Worm (Caenorhabditis elegans) whole organism, L2 larva: Measurements from ENCODE around the gene T11F9.22.
"Not testable (repeated sequence)": the region's sequence is repeated elsewhere in the genome, so short reads cannot be mapped to it uniquely, and the experiment has no call there.

ENCODE experiments used
- C34F6.9 ChIP-seq: fragments of 150-350 bp; optimal IDR thresholded peaks from 2 replicates; lab custom pipeline; 2014; ENCODE audit warnings: missing biosample characterization, missing genetic modification characterization
- F13H6.1 ChIP-seq: sonication (generic microtip); optimal IDR thresholded peaks from 2 replicates; lab custom pipeline; 2016; ENCODE audit warnings: missing genetic modification characterization, missing compliant biosample characterization
- R02D3.7 ChIP-seq: fragments of 150-350 bp; optimal IDR thresholded peaks from 2 replicates; lab custom pipeline; 2014; ENCODE audit warnings: missing biosample characterization, missing genetic modification characterization
- ZK546.5 ChIP-seq: sonication (generic microtip); optimal IDR thresholded peaks from 2 replicates; lab custom pipeline; 2017; ENCODE audit warnings: missing biosample characterization, missing genetic modification characterization
- aly-2 ChIP-seq: fragments of 150-350 bp; optimal IDR thresholded peaks from 2 replicates; lab custom pipeline; 2014; ENCODE audit warnings: missing biosample characterization, missing genetic modification characterization
- blmp-1 ChIP-seq: sonication (generic microtip); optimal IDR thresholded peaks from 2 replicates; lab custom pipeline; 2017; ENCODE audit warnings: missing genetic modification characterization, mild to moderate bottlenecking, missing compliant biosample characterization, antibody characterized with exemption, moderate library complexity; ENCODE audit not compliant: insufficient read depth
- ceh-16 ChIP-seq: fragments of 150-350 bp; optimal IDR thresholded peaks from 2 replicates; lab custom pipeline; 2014; ENCODE audit warnings: missing biosample characterization, missing genetic modification characterization
- ceh-82 ChIP-seq: fragments of 150-350 bp; optimal IDR thresholded peaks from 2 replicates; lab custom pipeline; 2014; ENCODE audit warnings: missing biosample characterization, missing genetic modification characterization
- crh-2 ChIP-seq: sonication (generic microtip); optimal IDR thresholded peaks from 2 replicates; lab custom pipeline; 2017; ENCODE audit warnings: missing biosample characterization, missing genetic modification characterization
- dmd-4 ChIP-seq: sonication (generic microtip); optimal IDR thresholded peaks from 2 replicates; lab custom pipeline; 2017; ENCODE audit warnings: missing biosample characterization, missing genetic modification characterization
- elt-3 ChIP-seq: sonication (generic microtip); optimal IDR thresholded peaks from 2 replicates; lab custom pipeline; 2017; ENCODE audit warnings: missing biosample characterization, missing genetic modification characterization
- fos-1 ChIP-seq: fragments of 150-350 bp; optimal IDR thresholded peaks from 2 replicates; lab custom pipeline; 2014; ENCODE audit warnings: missing biosample characterization, missing genetic modification characterization
- gmeb-1 ChIP-seq: fragments of 150-350 bp; optimal IDR thresholded peaks from 2 replicates; lab custom pipeline; 2014; ENCODE audit warnings: missing biosample characterization, missing genetic modification characterization
- lin-11 ChIP-seq: fragments of 150-350 bp; sonication (generic microtip); optimal IDR thresholded peaks from 2 replicates; lab custom pipeline; 2014; ENCODE audit warnings: missing biosample characterization, missing genetic modification characterization, inconsistent platforms, mixed read lengths
- lin-13 ChIP-seq: fragments of 150-350 bp; optimal IDR thresholded peaks from 2 replicates; lab custom pipeline; 2014; ENCODE audit warnings: missing biosample characterization, missing genetic modification reagents, missing genetic modification characterization
- lin-39 ChIP-seq: fragments of 150-350 bp; optimal IDR thresholded peaks from 2 replicates; lab custom pipeline; 2014; ENCODE audit warnings: missing biosample characterization, missing genetic modification reagents, missing genetic modification characterization
- lsy-2 ChIP-seq, 2 experiments: fragments of 150-350 bp in 1 of 2; sonication (generic microtip) in 1 of 2; optimal IDR thresholded peaks; 2 replicates each; lab custom pipeline; 2014 to 2017; ENCODE audit warnings: missing biosample characterization in 2 of 2, missing genetic modification characterization in 2 of 2
- mdl-1 ChIP-seq, 2 experiments: fragments of 150-350 bp in 1 of 2; sonication (generic microtip) in 1 of 2; optimal IDR thresholded peaks; 2 replicates each; lab custom pipeline; 2017; ENCODE audit warnings: missing biosample characterization in 2 of 2, missing genetic modification characterization in 2 of 2
- nhr-10 ChIP-seq: sonication (generic microtip); optimal IDR thresholded peaks from 2 replicates; lab custom pipeline; 2017; ENCODE audit warnings: missing biosample characterization, missing genetic modification characterization
- nhr-12 ChIP-seq: fragments of 150-350 bp; optimal IDR thresholded peaks from 2 replicates; lab custom pipeline; 2014; ENCODE audit warnings: missing biosample characterization, missing genetic modification characterization
- nhr-129 ChIP-seq: fragments of 150-350 bp; optimal IDR thresholded peaks from 2 replicates; lab custom pipeline; 2014; ENCODE audit warnings: missing biosample characterization, missing genetic modification characterization
- nhr-21 ChIP-seq: fragments of 150-350 bp; optimal IDR thresholded peaks from 2 replicates; lab custom pipeline; 2014; ENCODE audit warnings: missing biosample characterization, missing genetic modification characterization
- nhr-25 ChIP-seq: fragments of 150-350 bp; sonication (generic microtip); optimal IDR thresholded peaks from 3 replicates; lab custom pipeline; 2014; ENCODE audit warnings: missing biosample characterization, missing genetic modification characterization
- nhr-6 ChIP-seq: fragments of 150-350 bp; optimal IDR thresholded peaks from 2 replicates; lab custom pipeline; 2014; ENCODE audit warnings: missing biosample characterization, missing genetic modification characterization
- sem-4 ChIP-seq: fragments of 150-350 bp; optimal IDR thresholded peaks from 2 replicates; lab custom pipeline; 2014; ENCODE audit warnings: missing biosample characterization, missing genetic modification reagents, missing genetic modification characterization
- skn-1 ChIP-seq: sonication (generic microtip); optimal IDR thresholded peaks from 2 replicates; lab custom pipeline; 2017; ENCODE audit warnings: missing biosample characterization, missing genetic modification characterization
- sma-3 ChIP-seq: sonication (generic microtip); optimal IDR thresholded peaks from 2 replicates; lab custom pipeline; 2016; ENCODE audit warnings: missing genetic modification reagents, missing genetic modification characterization, missing compliant biosample characterization
- sma-9 ChIP-seq, 2 experiments: fragments of 150-350 bp in 1 of 2; sonication (generic microtip) in 1 of 2; optimal IDR thresholded peaks; 2 replicates each; lab custom pipeline; 2014 to 2016; ENCODE audit warnings: missing genetic modification characterization in 2 of 2, mild to moderate bottlenecking in 1 of 2, missing biosample characterization in 1 of 2, missing compliant biosample characterization in 1 of 2, missing genetic modification reagents in 1 of 2, moderate library complexity in 1 of 2
- snpc-4 ChIP-seq: fragments of 150-350 bp; optimal IDR thresholded peaks from 2 replicates; lab custom pipeline; 2014; ENCODE audit warnings: missing biosample characterization, missing genetic modification characterization
- unc-55 ChIP-seq: fragments of 150-350 bp; sonication (generic microtip); optimal IDR thresholded peaks from 3 replicates; lab custom pipeline; 2014; ENCODE audit warnings: missing biosample characterization, missing genetic modification reagents, missing genetic modification characterization
- unc-62 ChIP-seq: fragments of 150-350 bp; optimal IDR thresholded peaks from 2 replicates; lab custom pipeline; 2014; ENCODE audit warnings: missing biosample characterization, missing genetic modification reagents, missing genetic modification characterization
- zag-1 ChIP-seq: fragments of 150-350 bp; optimal IDR thresholded peaks from 2 replicates; lab custom pipeline; 2014; ENCODE audit warnings: missing biosample characterization, missing genetic modification characterization
- ztf-11 ChIP-seq: sonication (generic microtip); optimal IDR thresholded peaks from 2 replicates; lab custom pipeline; 2017; ENCODE audit warnings: missing biosample characterization, missing genetic modification characterization

T11F9.22 gene

ce11 chrV:11504853-11505397, 25.4 kb downstream of the T11F9.22 start, which contains the start of the genes C55A6.1 and C55A6.10:
C55A6.1 (minus strand) TSS chrV:11504968.
C55A6.10 (plus strand) TSS chrV:11505347.
- TF ChIP-seq lin-11 (tag; lab: Kevin White, UChicago), result peak; percentile 70
- peak; percentile 10 for TF ChIP-seq blmp-1 (tag; lab: Kevin White, UChicago)
- peak; percentile 40 for TF ChIP-seq nhr-21 (tag; lab: Kevin White, UChicago)
- TF ChIP-seq nhr-129 (tag; lab: Kevin White, UChicago), result peak; percentile 54
- peak; percentile 25 for TF ChIP-seq fos-1 (tag; lab: Kevin White, UChicago)
- peak; percentile 74 for TF ChIP-seq nhr-25 (tag; lab: Kevin White, UChicago)
- peak; percentile 18 for TF ChIP-seq nhr-6 (tag; lab: Kevin White, UChicago)
- peak; percentile 83 for TF ChIP-seq sma-3 (GFP tag; lab: Kevin White, UChicago)
- peak; percentile 63 for TF ChIP-seq C34F6.9
- peak; percentile 2 for TF ChIP-seq zag-1 (tag; lab: Kevin White, UChicago)
- peak; percentile 66 for TF ChIP-seq unc-55 (GFP tag; lab: Kevin White, UChicago)
- TF ChIP-seq lin-13 (GFP tag; lab: Kevin White, UChicago), result peak; percentile 69
- peak in 1 of 2 experiments; percentile 8 for TF ChIP-seq mdl-1 (tag; optimal IDR thresholded peaks at IDR 0.05; lab: Kevin White, UChicago)
- peak; percentile 46 for TF ChIP-seq sem-4
- peak; percentile 69 for TF ChIP-seq sma-9 (GFP tag; optimal IDR thresholded peaks at IDR 0.05; lab: Kevin White, UChicago)
- TF ChIP-seq sma-9 (tag; optimal IDR thresholded peaks at IDR 0.05; lab: Kevin White, UChicago), result not testable (repeated sequence)
- peak; percentile 73 for TF ChIP-seq crh-2 (tag; lab: Kevin White, UChicago)
- TF ChIP-seq gmeb-1 (tag; lab: Kevin White, UChicago), result peak; percentile 59
- TF ChIP-seq lsy-2 (tag; optimal IDR thresholded peaks at IDR 0.05; lab: Kevin White, UChicago), result peak; percentile 34 to 73
- peak; percentile 85 for TF ChIP-seq F13H6.1 (tag; lab: Kevin White, UChicago)

DNA sequence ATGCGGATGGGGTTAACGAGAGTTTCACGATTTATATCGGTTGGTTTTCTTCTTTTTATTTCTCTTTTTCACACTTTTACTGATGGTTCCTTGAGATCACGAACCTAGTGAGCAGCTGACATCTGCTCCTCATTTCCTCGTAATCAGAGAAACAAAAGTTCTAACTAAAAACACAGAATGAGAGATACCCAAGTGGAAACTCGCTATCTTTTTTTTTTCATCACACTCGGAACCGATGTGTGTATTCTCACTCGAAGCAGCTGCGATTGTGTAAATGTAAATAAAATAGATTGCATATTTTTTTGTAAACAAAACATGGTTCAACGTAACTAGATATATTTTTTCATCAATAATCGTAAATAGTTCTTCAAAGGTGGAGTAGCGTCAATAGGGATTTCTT, 26.8 kb downstream of the T11F9.22 start:
- TF ChIP-seq R02D3.7, result no peak
- TF ChIP-seq nhr-6 (tag; lab: Kevin White, UChicago), result no peak
- TF ChIP-seq lin-39 (tag; lab: Kevin White, UChicago), result no peak
- TF ChIP-seq sma-9 (GFP tag; optimal IDR thresholded peaks at IDR 0.05; lab: Kevin White, UChicago), result peak; percentile 52
- no peak for TF ChIP-seq sma-9 (tag; optimal IDR thresholded peaks at IDR 0.05; lab: Kevin White, UChicago)
- TF ChIP-seq lin-13 (GFP tag; lab: Kevin White, UChicago), result no peak
- no peak for TF ChIP-seq ceh-16 (tag; lab: Kevin White, UChicago)
- TF ChIP-seq crh-2 (tag; lab: Kevin White, UChicago), result no peak
- TF ChIP-seq lsy-2 (tag; optimal IDR thresholded peaks at IDR 0.05; lab: Kevin White, UChicago), result peak in 1 of 2 experiments; percentile 36
- TF ChIP-seq aly-2, result no peak
- TF ChIP-seq unc-62, result no peak
- no peak for TF ChIP-seq ceh-82 (tag; lab: Kevin White, UChicago)
- TF ChIP-seq elt-3 (tag; lab: Kevin White, UChicago), result no peak
- TF ChIP-seq nhr-10 (tag; lab: Kevin White, UChicago), result no peak
- no peak for TF ChIP-seq mdl-1 (tag; optimal IDR thresholded peaks at IDR 0.05; lab: Kevin White, UChicago)
- peak; percentile 80 for TF ChIP-seq F13H6.1 (tag; lab: Kevin White, UChicago)
- TF ChIP-seq unc-55 (GFP tag; lab: Kevin White, UChicago), result no peak
- TF ChIP-seq nhr-129 (tag; lab: Kevin White, UChicago), result peak; percentile 46
- no peak for TF ChIP-seq sma-3 (GFP tag; lab: Kevin White, UChicago)
- TF ChIP-seq nhr-12, result no peak
- TF ChIP-seq zag-1 (tag; lab: Kevin White, UChicago), result no peak
- TF ChIP-seq C34F6.9, result peak; percentile 44
- TF ChIP-seq sem-4, result no peak
- no peak for TF ChIP-seq fos-1 (tag; lab: Kevin White, UChicago)
- no peak for TF ChIP-seq ztf-11 (tag; lab: Kevin White, UChicago)
- no peak for TF ChIP-seq nhr-25 (tag; lab: Kevin White, UChicago)
- no peak for TF ChIP-seq snpc-4 (tag; lab: Kevin White, UChicago)
- TF ChIP-seq dmd-4 (tag; lab: Kevin White, UChicago), result no peak

ce11 chrV:11508773-11509172, 29.3 kb downstream of the T11F9.22 start, which contains the start of gene ttll-5:
ttll-5 (plus strand) TSS chrV:11509060.
- TF ChIP-seq sma-3 (GFP tag; lab: Kevin White, UChicago) (peak; percentile 12), skn-1 (tag; lab: Kevin White, UChicago) (no peak), nhr-25 (tag; lab: Kevin White, UChicago) (peak; percentile 66), ZK546.5 (tag; lab: Kevin White, UChicago) (no peak), crh-2 (tag; lab: Kevin White, UChicago) (no peak), fos-1 (tag; lab: Kevin White, UChicago) (peak; percentile 35), sma-9 (GFP tag; optimal IDR thresholded peaks at IDR 0.05; lab: Kevin White, UChicago) (peak; percentile 87), sma-9 (tag; optimal IDR thresholded peaks at IDR 0.05; lab: Kevin White, UChicago) (no peak), blmp-1 (tag; lab: Kevin White, UChicago) (peak; percentile 70)
